Worm (Caenorhabditis elegans) whole organism, mixed stage, embryonic: Measurements from ENCODE around the gene ZK809.1.

ENCODE experiments used
- ces-1 ChIP-seq: fragments of 150-350 bp; optimal IDR thresholded peaks from 2 replicates; lab custom pipeline; 2014; ENCODE audit warnings: missing biosample characterization, missing genetic modification reagents, missing genetic modification characterization
- drap-1 ChIP-seq: fragments of 200-800 bp; sonication (Bioruptor generic); optimal IDR thresholded peaks from 3 replicates; lab custom pipeline; 2018; ENCODE audit warnings: mild to moderate bottlenecking, missing genetic modification characterization, missing compliant biosample characterization
- elt-3 ChIP-seq: fragments of 150-350 bp; optimal IDR thresholded peaks from 2 replicates; lab custom pipeline; 2014; ENCODE audit warnings: missing biosample characterization, missing genetic modification characterization
- mep-1 ChIP-seq: fragments of 150-350 bp; optimal IDR thresholded peaks from 2 replicates; lab custom pipeline; 2017; ENCODE audit warnings: missing biosample characterization, missing genetic modification reagents, missing genetic modification characterization, inconsistent platforms
- nhr-12 ChIP-seq: fragments of 150-350 bp; optimal IDR thresholded peaks from 2 replicates; lab custom pipeline; 2014; ENCODE audit warnings: missing biosample characterization, missing genetic modification characterization
- nhr-237 ChIP-seq: fragments of 150-350 bp; optimal IDR thresholded peaks from 2 replicates; lab custom pipeline; 2014; ENCODE audit warnings: missing biosample characterization, missing genetic modification characterization
- pha-4 ChIP-seq: fragments of 150-350 bp; optimal IDR thresholded peaks from 2 replicates; lab custom pipeline; 2018; ENCODE audit warnings: missing biosample characterization, missing genetic modification reagents, missing genetic modification characterization
- snpc-4 ChIP-seq: fragments of 150-350 bp; optimal IDR thresholded peaks from 2 replicates; lab custom pipeline; 2014; ENCODE audit warnings: missing biosample characterization, missing genetic modification characterization
- unc-120 ChIP-seq: sonication (generic microtip); optimal IDR thresholded peaks from 2 replicates; lab custom pipeline; 2017; ENCODE audit warnings: missing genetic modification characterization, missing compliant biosample characterization; ENCODE audit not compliant: poor library complexity, severe bottlenecking
- unc-39 ChIP-seq: fragments of 150-350 bp; optimal IDR thresholded peaks from 2 replicates; lab custom pipeline; 2014; ENCODE audit warnings: missing biosample characterization, missing genetic modification characterization
- unc-62 ChIP-seq: fragments of 150-350 bp; optimal IDR thresholded peaks from 2 replicates; lab custom pipeline; 2014; ENCODE audit warnings: missing biosample characterization, missing genetic modification reagents, missing genetic modification characterization
- zip-8 ChIP-seq: fragments of 150-350 bp; optimal IDR thresholded peaks from 2 replicates; lab custom pipeline; 2014; ENCODE audit warnings: missing biosample characterization, missing genetic modification characterization
- ztf-11 ChIP-seq: fragments of 150-350 bp; optimal IDR thresholded peaks from 2 replicates; lab custom pipeline; 2014; ENCODE audit warnings: missing biosample characterization, missing genetic modification characterization

ce11 chrIV:11641802-11642201 lies at the start of gene ZK809.1:
- TF ChIP-seq pha-4, result no peak
- TF ChIP-seq elt-3 (tag; lab: Kevin White, UChicago), result no peak
- no peak for TF ChIP-seq unc-39 (tag; lab: Kevin White, UChicago)
- TF ChIP-seq unc-62 (GFP tag; lab: Kevin White, UChicago), result no peak
- TF ChIP-seq snpc-4 (tag; lab: Kevin White, UChicago), result no peak
- no peak for TF ChIP-seq unc-120 (tag; lab: Kevin White, UChicago)
- TF ChIP-seq zip-8 (tag; lab: Kevin White, UChicago), result no peak
- no peak for TF ChIP-seq nhr-237 (tag; lab: Kevin White, UChicago)
- TF ChIP-seq mep-1 (tag; lab: Kevin White, UChicago), result no peak
- no peak for TF ChIP-seq nhr-12
- TF ChIP-seq drap-1 (GFP tag; lab: Kevin White, UChicago), result no peak
- no peak for TF ChIP-seq ztf-11
- TF ChIP-seq ces-1 (GFP tag; lab: Kevin White, UChicago), result no peak
